Fruit fly (Drosophila melanogaster) whole organism, embryonic: ENCODE data around the gene Mettl2.

Experiments
- Adf1 ChIP-seq: fragments of 200-800 bp; sonication (Bioruptor generic); IDR thresholded peaks from 2 replicates; pipeline ENCODE4 v1.3.6; 2022; ENCODE audit warnings: missing biosample characterization, missing genetic modification characterization
- BEAF-32 ChIP-seq: fragments of 200-800 bp; sonication (Bioruptor generic); optimal IDR thresholded peaks from 3 replicates; lab custom pipeline; 2017; ENCODE audit warnings: missing biosample characterization, missing genetic modification characterization, mild to moderate bottlenecking, moderate library complexity, missing genetic modification reagents
- Bgb ChIP-seq: fragments of 200-800 bp; sonication (Bioruptor generic); IDR thresholded peaks from 2 replicates; pipeline ENCODE4 v1.3.6; 2022; ENCODE audit warnings: missing biosample characterization, missing genetic modification characterization; ENCODE audit not compliant: partially characterized antibody
- CG10267 ChIP-seq: fragments of 200-800 bp; sonication (Bioruptor generic); optimal IDR thresholded peaks from 2 replicates; lab custom pipeline; 2018; ENCODE audit warnings: missing biosample characterization, mild to moderate bottlenecking, missing genetic modification characterization, moderate library complexity
- CG10431 ChIP-seq: fragments of 200-800 bp; sonication (Bioruptor generic); optimal IDR thresholded peaks from 3 replicates; lab custom pipeline; 2018; ENCODE audit warnings: missing biosample characterization, mild to moderate bottlenecking, missing genetic modification characterization
- CG10462 ChIP-seq: fragments of 200-800 bp; sonication (Bioruptor generic); optimal IDR thresholded peaks from 2 replicates; lab custom pipeline; 2016; ENCODE audit warnings: missing biosample characterization, missing genetic modification characterization
- CG12104 ChIP-seq: fragments of 200-800 bp; sonication (Bioruptor generic); optimal IDR thresholded peaks from 3 replicates; lab custom pipeline; 2016; ENCODE audit warnings: missing biosample characterization, missing genetic modification characterization
- CG12299 ChIP-seq: fragments of 200-800 bp; sonication (Bioruptor generic); optimal IDR thresholded peaks from 2 replicates; lab custom pipeline; 2018; ENCODE audit warnings: missing biosample characterization, mild to moderate bottlenecking, missing genetic modification characterization
- CG13287 ChIP-seq: fragments of 200-800 bp; sonication (Bioruptor generic); IDR thresholded peaks from 2 replicates; pipeline ENCODE4 v1.3.6; 2022; ENCODE audit warnings: missing biosample characterization, missing genetic modification characterization; ENCODE audit not compliant: partially characterized antibody
- CG14710 ChIP-seq: fragments of 200-800 bp; sonication (Bioruptor generic); optimal IDR thresholded peaks from 3 replicates; lab custom pipeline; 2019; ENCODE audit warnings: missing biosample characterization, mild to moderate bottlenecking, missing genetic modification characterization, moderate library complexity
- CG1529 ChIP-seq: fragments of 200-800 bp; sonication (Bioruptor generic); optimal IDR thresholded peaks from 3 replicates; lab custom pipeline; 2018; ENCODE audit warnings: missing biosample characterization, missing genetic modification characterization
- CG15479 ChIP-seq: fragments of 200-800 bp; sonication (Bioruptor generic); optimal IDR thresholded peaks from 3 replicates; lab custom pipeline; 2019; ENCODE audit warnings: missing biosample characterization, mild to moderate bottlenecking, missing genetic modification characterization, moderate library complexity
- CG15514 ChIP-seq: fragments of 200-800 bp; sonication (Bioruptor generic); optimal IDR thresholded peaks from 3 replicates; lab custom pipeline; 2017; ENCODE audit warnings: missing biosample characterization, missing genetic modification characterization, mild to moderate bottlenecking, moderate library complexity, missing genetic modification reagents
- CG1602 ChIP-seq: fragments of 200-800 bp; sonication (Bioruptor generic); optimal IDR thresholded peaks from 3 replicates; lab custom pipeline; 2016; ENCODE audit warnings: missing biosample characterization, missing genetic modification characterization
- CG17359 ChIP-seq: fragments of 200-800 bp; sonication (Bioruptor generic); optimal IDR thresholded peaks from 3 replicates; lab custom pipeline; 2018; ENCODE audit warnings: missing biosample characterization, mild to moderate bottlenecking, missing genetic modification characterization, moderate library complexity
- CG17385 ChIP-seq: fragments of 200-800 bp; sonication (Bioruptor generic); optimal IDR thresholded peaks from 3 replicates; lab custom pipeline; 2018; ENCODE audit warnings: missing biosample characterization, mild to moderate bottlenecking, missing genetic modification characterization
- CG17802 ChIP-seq: fragments of 200-800 bp; sonication (Bioruptor generic); optimal IDR thresholded peaks from 2 replicates; lab custom pipeline; 2018; ENCODE audit warnings: missing biosample characterization, mild to moderate bottlenecking, missing genetic modification characterization, moderate library complexity
- CG2875 ChIP-seq: fragments of 200-800 bp; sonication (Bioruptor generic); optimal IDR thresholded peaks from 2 replicates; lab custom pipeline; 2017; ENCODE audit warnings: missing biosample characterization, mild to moderate bottlenecking, missing genetic modification characterization, missing genetic modification reagents
- CG31441 ChIP-seq: fragments of 200-800 bp; sonication (Bioruptor generic); IDR thresholded peaks from 2 replicates; pipeline ENCODE4 v1.3.6; 2022; ENCODE audit warnings: missing biosample characterization, missing genetic modification characterization
- CG33213 ChIP-seq: fragments of 200-800 bp; sonication (Bioruptor generic); optimal IDR thresholded peaks from 3 replicates; lab custom pipeline; 2016; ENCODE audit warnings: missing biosample characterization, missing genetic modification characterization
- CG33557 ChIP-seq: fragments of 200-800 bp; sonication (Bioruptor generic); optimal IDR thresholded peaks from 2 replicates; lab custom pipeline; 2019; ENCODE audit warnings: missing biosample characterization, mild to moderate bottlenecking, missing genetic modification characterization, moderate library complexity
- CG34376 ChIP-seq: fragments of 200-800 bp; sonication (Bioruptor generic); optimal IDR thresholded peaks from 2 replicates; lab custom pipeline; 2018; ENCODE audit warnings: missing biosample characterization, mild to moderate bottlenecking, missing genetic modification characterization
- CoRest ChIP-seq: fragments of 200-800 bp; sonication (Bioruptor generic); optimal IDR thresholded peaks from 3 replicates; lab custom pipeline; 2018; ENCODE audit warnings: missing biosample characterization, mild to moderate bottlenecking, missing genetic modification characterization, moderate library complexity
- ERR ChIP-seq: fragments of 200-800 bp; sonication (Bioruptor generic); optimal IDR thresholded peaks from 2 replicates; lab custom pipeline; 2016; ENCODE audit warnings: missing biosample characterization, missing genetic modification characterization
- Ets97D ChIP-seq: fragments of 200-800 bp; sonication (Bioruptor generic); optimal IDR thresholded peaks from 3 replicates; lab custom pipeline; 2016; ENCODE audit warnings: missing biosample characterization, missing genetic modification characterization
- GATAe ChIP-seq: fragments of 200-800 bp; sonication (Bioruptor generic); conservative IDR thresholded peaks from 2 replicates; pipeline ENCODE4 v1.3.6; 2022; ENCODE audit warnings: missing biosample characterization, missing genetic modification characterization
- HLH4C ChIP-seq: fragments of 200-800 bp; sonication (Bioruptor generic); IDR thresholded peaks from 3 replicates; pipeline ENCODE4 v1.3.6; 2022; ENCODE audit warnings: missing biosample characterization, missing genetic modification characterization; ENCODE audit not compliant: partially characterized antibody
- Lhr ChIP-seq: fragments of 200-800 bp; sonication (Bioruptor generic); optimal IDR thresholded peaks from 3 replicates; lab custom pipeline; 2017; ENCODE audit warnings: mild to moderate bottlenecking, missing biosample characterization, missing genetic modification reagents, missing genetic modification characterization
- Med ChIP-seq: fragments of 200-800 bp; sonication (Bioruptor generic); peaks from one replicate; lab custom pipeline; 2016; ENCODE audit warnings: missing biosample characterization, missing genetic modification characterization, mild to moderate bottlenecking, inconsistent platforms, moderate library complexity
- Scr ChIP-seq: fragments of 200-800 bp; sonication (Bioruptor generic); IDR thresholded peaks from 2 replicates; pipeline ENCODE4 v1.3.6; 2022; ENCODE audit warnings: missing biosample characterization, missing genetic modification characterization; ENCODE audit not compliant: partially characterized antibody
- YL-1 ChIP-seq: fragments of 200-800 bp; sonication (Bioruptor generic); optimal IDR thresholded peaks from 3 replicates; lab custom pipeline; 2017; ENCODE audit warnings: missing biosample characterization, mild to moderate bottlenecking, missing genetic modification characterization
- chinmo ChIP-seq: fragments of 200-800 bp; sonication (Bioruptor generic); IDR thresholded peaks from 4 replicates; pipeline ENCODE4 v1.3.6; 2022; ENCODE audit warnings: missing biosample characterization, missing genetic modification characterization; ENCODE audit not compliant: partially characterized antibody
- crp ChIP-seq, 2 experiments: fragments of 200-800 bp; sonication (Bioruptor generic); optimal IDR thresholded peaks; 2 replicates in 1 of 2; 3 replicates in 1 of 2; lab custom pipeline; 2017; ENCODE audit warnings: missing biosample characterization in 2 of 2, missing genetic modification characterization in 2 of 2, mild to moderate bottlenecking in 1 of 2, moderate library complexity in 1 of 2
- exex ChIP-seq: fragments of 200-800 bp; sonication (Bioruptor generic); optimal IDR thresholded peaks from 4 replicates; lab custom pipeline; 2018; ENCODE audit warnings: missing biosample characterization, mild to moderate bottlenecking, missing genetic modification characterization, moderate library complexity
- fu2 ChIP-seq: fragments of 200-800 bp; sonication (Bioruptor generic); optimal IDR thresholded peaks from 2 replicates; lab custom pipeline; 2016; ENCODE audit warnings: missing biosample characterization, missing genetic modification characterization
- hkb ChIP-seq, 2 experiments: fragments of 200-800 bp in 1 of 2; fragments of >200 bp in 1 of 2; sonication (Bioruptor generic) in 1 of 2; IDR thresholded peaks in 1 of 2; optimal IDR thresholded peaks in 1 of 2; 2 replicates each; pipeline versions ENCODE4 v1.3.6 to Lab custom; 2017 to 2022; ENCODE audit warnings: missing biosample characterization in 1 of 2, missing genetic modification characterization in 1 of 2
- mld ChIP-seq: fragments of 200-800 bp; sonication (Bioruptor generic); IDR thresholded peaks from 3 replicates; pipeline ENCODE4 v1.3.6; 2022; ENCODE audit warnings: missing biosample characterization, missing genetic modification characterization; ENCODE audit not compliant: partially characterized antibody
- nerfin-2 ChIP-seq: fragments of 200-800 bp; sonication (Bioruptor generic); IDR thresholded peaks from 2 replicates; pipeline ENCODE4 v1.3.6; 2022; ENCODE audit warnings: missing biosample characterization, missing genetic modification characterization; ENCODE audit not compliant: partially characterized antibody
- peb ChIP-seq: fragments of 200-800 bp; sonication (Bioruptor generic); IDR thresholded peaks from 2 replicates; pipeline ENCODE4 v1.3.6; 2022; ENCODE audit warnings: missing biosample characterization, missing genetic modification characterization
- pzg ChIP-seq: fragments of 200-800 bp; sonication (Bioruptor generic); optimal IDR thresholded peaks from 3 replicates; lab custom pipeline; 2018; ENCODE audit warnings: missing biosample characterization, mild to moderate bottlenecking, missing genetic modification characterization, moderate library complexity
- run ChIP-seq: fragments of 200-800 bp; sonication (Bioruptor generic); optimal IDR thresholded peaks from 3 replicates; lab custom pipeline; 2018; ENCODE audit warnings: missing biosample characterization, mild to moderate bottlenecking, missing genetic modification characterization
- sens ChIP-seq: fragments of 200-800 bp; sonication (Bioruptor generic); peaks from one replicate; lab custom pipeline; 2016; ENCODE audit warnings: missing biosample characterization, missing genetic modification characterization
- sna ChIP-seq: fragments of 200-800 bp; sonication (Bioruptor generic); IDR thresholded peaks from 2 replicates; pipeline ENCODE4 v1.3.6; 2022; ENCODE audit warnings: missing biosample characterization, missing genetic modification characterization; ENCODE audit not compliant: partially characterized antibody
- sug ChIP-seq: fragments of 200-800 bp; optimal IDR thresholded peaks from 2 replicates; lab custom pipeline; 2019; ENCODE audit warnings: missing biosample characterization, mild to moderate bottlenecking, missing genetic modification characterization, moderate library complexity
- twi ChIP-seq: fragments of 200-800 bp; optimal IDR thresholded peaks from 2 replicates; lab custom pipeline; 2019; ENCODE audit warnings: missing biosample characterization, mild to moderate bottlenecking, missing genetic modification characterization, moderate library complexity
- vvl ChIP-seq: fragments of 200-800 bp; sonication (Bioruptor generic); IDR thresholded peaks from 2 replicates; pipeline ENCODE4 v1.3.6; 2022; ENCODE audit warnings: missing biosample characterization, missing genetic modification characterization

Gene Mettl2

dm6 chr3L:1602064-1602832, 36.8 kb downstream of the Mettl2 start, which contains the start of gene CG12104 (continued):
- TF ChIP-seq nerfin-2 (GFP tag; lab: Robert Waterston, UW) (0 out of 2 replicates have a peak, but pooled peaks have one; percentile 6), Scr (peak; percentile 21; the same call in 1 of the 2 replicates), CG1529 (peak; percentile 27), CG34376 (GFP tag; lab: Kevin White, UChicago) (peak; percentile 55), CG17802 (tag; lab: Kevin White, UChicago) (peak; percentile 64), pzg (GFP tag; lab: Kevin White, UChicago) (peak; percentile 58), CG31441 (GFP tag; lab: Robert Waterston, UW) (peak; percentile 54), CG33557 (GFP tag; lab: Kevin White, UChicago) (peak; percentile 64), CG17385 (peak; percentile 41), CG12104 (GFP tag; lab: Kevin White, UChicago) (peak; percentile 88), CG15479 (GFP tag; lab: Kevin White, UChicago) (peak; percentile 91), GATAe (GFP tag; lab: Robert Waterston, UW) (peak; percentile 96), twi (no peak), CG2875 (GFP tag; lab: Kevin White, UChicago) (no peak), CG12299 (tag; lab: Kevin White, UChicago) (peak; percentile 29), CG10431 (GFP tag; lab: Kevin White, UChicago) (peak; percentile 51), CG17359 (no peak), sug (tag; lab: Kevin White, UChicago) (peak; percentile 91), vvl (GFP tag; lab: Robert Waterston, UW) (peak; percentile 37; the same call in 1 of the 2 replicates), crp (GFP tag; optimal IDR thresholded peaks at IDR 0.05; lab: Kevin White, UChicago) (peak in 1 of 2 experiments; percentile 53), CoRest (tag; lab: Kevin White, UChicago) (peak; percentile 42), CG10267 (tag; lab: Kevin White, UChicago) (peak; percentile 88), peb (GFP tag; lab: Robert Waterston, UW) (no peak), CG15514 (GFP tag; lab: Kevin White, UChicago) (peak; percentile 99), hkb (optimal IDR thresholded peaks at IDR 0.05; lab: Kevin White, UChicago) (no peak), hkb (GFP tag; IDR thresholded peaks at IDR 0.05; lab: Robert Waterston, UW) (0 out of 2 replicates have a peak, but pooled peaks have one; percentile 8), YL-1 (peak; percentile 41), BEAF-32 (GFP tag; lab: Kevin White, UChicago) (peak; percentile 12), sna (GFP tag; lab: Robert Waterston, UW) (peak; percentile 35; the same call in 1 of the 2 replicates), CG14710 (tag; lab: Kevin White, UChicago) (peak; percentile 57), sens (GFP tag; lab: Kevin White, UChicago) (peak; percentile 67), fu2 (GFP tag; lab: Kevin White, UChicago) (no peak), Bgb (GFP tag; lab: Robert Waterston, UW) (peak; percentile 27; the same call in 1 of the 2 replicates), HLH4C (GFP tag; lab: Robert Waterston, UW) (no peak), Med (GFP tag; lab: Kevin White, UChicago) (peak; percentile 82), run (tag; lab: Kevin White, UChicago) (peak; percentile 18), Adf1 (GFP tag; lab: Robert Waterston, UW) (peak; percentile 73), CG1602 (GFP tag; lab: Kevin White, UChicago) (no peak), CG33213 (peak; percentile 31), CG13287 (GFP tag; lab: Robert Waterston, UW) (0 out of 2 replicates have a peak, but pooled peaks have one; percentile 20), chinmo (GFP tag; lab: Robert Waterston, UW) (peak; percentile 70; the same call in 1 of the 4 replicates), Lhr (GFP tag; lab: Kevin White, UChicago) (peak; percentile 43), exex (peak; percentile 99), ERR (no peak), Ets97D (GFP tag; lab: Kevin White, UChicago) (peak; percentile 90), CG10462 (GFP tag; lab: Kevin White, UChicago) (peak; percentile 24), mld (GFP tag; lab: Robert Waterston, UW) (0 out of 3 replicates have a peak, but pooled peaks have one; percentile 42)
